Worm (Caenorhabditis elegans) whole organism, L2 larva: ENCODE data around the gene his-63.

Experiments used
- blmp-1 ChIP-seq: sonication (generic microtip); optimal IDR thresholded peaks from 2 replicates; lab custom pipeline; 2017; ENCODE audit warnings: missing genetic modification characterization, mild to moderate bottlenecking, missing compliant biosample characterization, antibody characterized with exemption, moderate library complexity; ENCODE audit not compliant: insufficient read depth
- fos-1 ChIP-seq: fragments of 150-350 bp; optimal IDR thresholded peaks from 2 replicates; lab custom pipeline; 2014; ENCODE audit warnings: missing biosample characterization, missing genetic modification characterization
- lsy-2 ChIP-seq, 2 experiments: fragments of 150-350 bp in 1 of 2; sonication (generic microtip) in 1 of 2; optimal IDR thresholded peaks; 2 replicates each; lab custom pipeline; 2014 to 2017; ENCODE audit warnings: missing biosample characterization in 2 of 2, missing genetic modification characterization in 2 of 2
- nhr-10 ChIP-seq: sonication (generic microtip); optimal IDR thresholded peaks from 2 replicates; lab custom pipeline; 2017; ENCODE audit warnings: missing biosample characterization, missing genetic modification characterization
- sma-3 ChIP-seq: sonication (generic microtip); optimal IDR thresholded peaks from 2 replicates; lab custom pipeline; 2016; ENCODE audit warnings: missing genetic modification reagents, missing genetic modification characterization, missing compliant biosample characterization
- unc-62 ChIP-seq: fragments of 150-350 bp; optimal IDR thresholded peaks from 2 replicates; lab custom pipeline; 2014; ENCODE audit warnings: missing biosample characterization, missing genetic modification reagents, missing genetic modification characterization

DNA sequence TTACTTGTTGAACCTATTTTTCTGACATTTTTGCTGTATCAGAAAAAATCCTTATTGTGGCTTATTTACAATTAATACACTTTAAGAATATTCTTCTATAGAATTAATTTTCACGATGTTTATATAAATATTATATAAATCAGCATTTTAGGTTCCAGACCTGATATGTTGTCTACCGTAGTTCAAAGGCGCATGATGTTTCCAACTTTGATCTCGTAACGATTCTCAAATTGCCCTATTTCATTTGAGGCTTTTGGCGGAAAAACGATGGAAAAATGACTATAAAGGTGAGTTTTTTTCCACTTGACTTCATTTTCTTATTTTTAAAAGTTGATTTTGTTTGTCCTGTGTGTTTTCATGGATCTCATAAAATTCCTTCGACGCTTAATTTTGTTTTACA lies 3.4 kb upstream of the his-63 start, which contains the start of gene gfat-2:
- TF ChIP-seq nhr-10 (tag; lab: Kevin White, UChicago) = no peak
- no peak for TF ChIP-seq fos-1
- TF ChIP-seq sma-3 (GFP tag; lab: Kevin White, UChicago) = no peak
- TF ChIP-seq unc-62 (GFP tag; lab: Kevin White, UChicago) = no peak
- TF ChIP-seq blmp-1 (tag; lab: Kevin White, UChicago) = no peak
- TF ChIP-seq lsy-2 (tag; optimal IDR thresholded peaks at IDR 0.05; lab: Kevin White, UChicago) = no peak
